Worm (Caenorhabditis elegans): ENCODE data around the gene T02G5.14.

Gene T02G5.14

ce11 chrII:7084021-7084420 is at the start of gene T02G5.14, which contains the start of gene T02G5.15:
T02G5.14 (plus strand) TSS chrII:7084321.
T02G5.15 (plus strand) TSS chrII:7084321.
- peak; percentile 58 for TF ChIP-seq T22C8.4 (GFP tag; IDR thresholded peaks at IDR 0.05)

- TF ChIP-seq ztf-23 (GFP tag; IDR thresholded peaks at IDR 0.05) (no peak), ztf-29 (GFP tag; IDR thresholded peaks at IDR 0.05) (no peak), klf-2 (GFP tag; conservative IDR thresholded peaks at IDR 0.05) (no peak), T22C8.4 (GFP tag; IDR thresholded peaks at IDR 0.05) (no peak), tab-1 (GFP tag; IDR thresholded peaks at IDR 0.05) (no peak), cog-1 (tag; optimal IDR thresholded peaks at IDR 0.05) (no peak), flt-1 (GFP tag; IDR thresholded peaks at IDR 0.05) (no peak), ref-1 (GFP tag; conservative IDR thresholded peaks at IDR 0.05) (no peak), med-1 (GFP tag; optimal IDR thresholded peaks at IDR 0.05; ENCODE audit: insufficient read depth) (no peak)
These were observed 46.3 kb upstream of the T02G5.14 start, which contains the start of gene cin-4 for ce11 chrII:7037659-7038342. cin-4 (plus strand) TSS chrII:7038292.

- 0 out of 2 replicates have a peak, but pooled peaks have one; percentile 34 for TF ChIP-seq ref-1 (GFP tag; conservative IDR thresholded peaks at IDR 0.05)
- peak; percentile 49; the same call in 1 of the 2 replicates for TF ChIP-seq ztf-23 (GFP tag; IDR thresholded peaks at IDR 0.05)
- peak; percentile 15; the same call in 1 of the 2 replicates for TF ChIP-seq tab-1 (GFP tag; IDR thresholded peaks at IDR 0.05)
- TF ChIP-seq flt-1 (GFP tag; IDR thresholded peaks at IDR 0.05): peak; percentile 72; the same call in 1 of the 2 replicates
- 0 out of 2 replicates have a peak, but pooled peaks have one; percentile 19 for TF ChIP-seq klf-2 (GFP tag; conservative IDR thresholded peaks at IDR 0.05)
These were observed 42.0 kb upstream of the T02G5.14 start for ce11 chrII:7042090-7042489.

ce11 chrII:7049470-7049869 is 34.7 kb upstream of the T02G5.14 start:
- TF ChIP-seq klf-2 (GFP tag; conservative IDR thresholded peaks at IDR 0.05): no peak
- no peak for TF ChIP-seq T22C8.4 (GFP tag; IDR thresholded peaks at IDR 0.05)
- no peak for TF ChIP-seq cog-1 (tag; optimal IDR thresholded peaks at IDR 0.05)
- 0 out of 2 replicates have a peak, but pooled peaks have one; percentile 59 for TF ChIP-seq tab-1 (GFP tag; IDR thresholded peaks at IDR 0.05)

ce11 chrII:7050021-7050722 is 33.9 kb upstream of the T02G5.14 start, which contains the start of the genes tcer-1 and ZK1127.5:
tcer-1 (minus strand) TSS chrII:7050071.
ZK1127.5 (plus strand) TSS chrII:7050672.
- TF ChIP-seq flt-1 (GFP tag; IDR thresholded peaks at IDR 0.05): no peak
- TF ChIP-seq ref-1 (GFP tag; conservative IDR thresholded peaks at IDR 0.05): no peak
- TF ChIP-seq T22C8.4 (GFP tag; IDR thresholded peaks at IDR 0.05): no peak
- no peak for TF ChIP-seq ztf-23 (GFP tag; IDR thresholded peaks at IDR 0.05)

ce11 chrII:7051778-7052177 is 32.3 kb upstream of the T02G5.14 start, which contains the start of gene ZK1127.12:
ZK1127.12 (plus strand) TSS chrII:7052078.
- TF ChIP-seq klf-2 (GFP tag; conservative IDR thresholded peaks at IDR 0.05): no peak
- no peak for TF ChIP-seq T22C8.4 (GFP tag; IDR thresholded peaks at IDR 0.05)
- no peak for TF ChIP-seq med-1 (GFP tag; optimal IDR thresholded peaks at IDR 0.05; ENCODE audit: insufficient read depth)
- no peak for TF ChIP-seq flt-1 (GFP tag; IDR thresholded peaks at IDR 0.05)
- TF ChIP-seq cog-1 (tag; optimal IDR thresholded peaks at IDR 0.05): no peak
- TF ChIP-seq tab-1 (GFP tag; IDR thresholded peaks at IDR 0.05): no peak

ce11 chrII:7053001-7053400 is 31.1 kb upstream of the T02G5.14 start, which contains the start of gene ZK1127.13:
ZK1127.13 (plus strand) TSS chrII:7053301.
- TF ChIP-seq flt-1 (GFP tag; IDR thresholded peaks at IDR 0.05) (no peak), T22C8.4 (GFP tag; IDR thresholded peaks at IDR 0.05) (no peak), klf-2 (GFP tag; conservative IDR thresholded peaks at IDR 0.05) (no peak), ref-1 (GFP tag; conservative IDR thresholded peaks at IDR 0.05) (no peak), tab-1 (GFP tag; IDR thresholded peaks at IDR 0.05) (no peak), ztf-23 (GFP tag; IDR thresholded peaks at IDR 0.05) (no peak), cog-1 (tag; optimal IDR thresholded peaks at IDR 0.05) (no peak), ztf-29 (GFP tag; IDR thresholded peaks at IDR 0.05) (no peak), med-1 (GFP tag; optimal IDR thresholded peaks at IDR 0.05; ENCODE audit: insufficient read depth) (no peak)

- TF ChIP-seq klf-2 (GFP tag; conservative IDR thresholded peaks at IDR 0.05) (no peak), med-1 (GFP tag; optimal IDR thresholded peaks at IDR 0.05; ENCODE audit: insufficient read depth) (no peak), ztf-23 (GFP tag; IDR thresholded peaks at IDR 0.05) (no peak), tab-1 (GFP tag; IDR thresholded peaks at IDR 0.05) (no peak), T22C8.4 (GFP tag; IDR thresholded peaks at IDR 0.05) (no peak), flt-1 (GFP tag; IDR thresholded peaks at IDR 0.05) (no peak), cog-1 (tag; optimal IDR thresholded peaks at IDR 0.05) (no peak), ref-1 (GFP tag; conservative IDR thresholded peaks at IDR 0.05) (no peak), ztf-29 (GFP tag; IDR thresholded peaks at IDR 0.05) (no peak)
These were observed 30.5 kb upstream of the T02G5.14 start, which contains the start of gene ZK1127.4 for ce11 chrII:7053649-7054048. ZK1127.4 (plus strand) TSS chrII:7053949.

- TF ChIP-seq ref-1 (GFP tag; conservative IDR thresholded peaks at IDR 0.05) (no peak), klf-2 (GFP tag; conservative IDR thresholded peaks at IDR 0.05) (no peak), tab-1 (GFP tag; IDR thresholded peaks at IDR 0.05) (no peak), ztf-23 (GFP tag; IDR thresholded peaks at IDR 0.05) (no peak), flt-1 (GFP tag; IDR thresholded peaks at IDR 0.05) (no peak), ztf-29 (GFP tag; IDR thresholded peaks at IDR 0.05) (no peak), cog-1 (tag; optimal IDR thresholded peaks at IDR 0.05) (no peak), med-1 (GFP tag; optimal IDR thresholded peaks at IDR 0.05; ENCODE audit: insufficient read depth) (no peak), T22C8.4 (GFP tag; IDR thresholded peaks at IDR 0.05) (no peak)
These were observed 29.1 kb upstream of the T02G5.14 start, which contains the start of gene ZK1127.3 for ce11 chrII:7054987-7055386. ZK1127.3 (plus strand) TSS chrII:7055287.

All from whole organism, midembryonic.